Worm (Caenorhabditis elegans): Measurements from ENCODE around the gene phy-3.

Gene phy-3

DNA sequence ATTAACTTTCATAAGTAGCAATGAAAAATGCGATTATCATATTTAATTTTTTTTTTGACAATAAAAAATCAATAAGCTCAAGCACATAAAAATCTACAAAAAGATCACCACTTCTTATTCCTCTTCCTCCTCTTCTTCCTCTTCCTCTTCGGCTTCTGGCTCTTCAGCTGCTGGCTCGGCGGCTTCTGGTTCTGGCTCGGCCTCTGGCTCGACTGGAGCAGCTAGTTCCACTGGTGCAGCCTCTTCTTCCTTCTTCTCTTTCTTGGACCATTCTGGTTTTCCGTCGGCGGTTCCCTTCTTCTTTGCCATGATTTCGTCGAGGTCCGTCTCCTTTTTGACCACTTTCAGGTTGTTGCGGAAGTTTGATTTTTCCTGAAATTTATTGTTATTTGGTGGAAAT, 707 bp downstream of the phy-3 start:
- TF ChIP-seq lin-14 (GFP tag; optimal IDR thresholded peaks at IDR 0.05) (no peak), ets-5 (GFP tag; IDR thresholded peaks at IDR 0.05) (no peak), swsn-7 (tag; optimal IDR thresholded peaks at IDR 0.05) (no peak), fkh-4 (tag; optimal IDR thresholded peaks at IDR 0.05; ENCODE audit: borderline replicate concordance) (no peak), zip-4 (GFP tag; optimal IDR thresholded peaks at IDR 0.05) (no peak), mep-1 (tag; optimal IDR thresholded peaks at IDR 0.05) (no peak), nhr-76 (tag; optimal IDR thresholded peaks at IDR 0.05) (no peak), nhr-19 (GFP tag; conservative IDR thresholded peaks at IDR 0.05) (no peak)

DNA sequence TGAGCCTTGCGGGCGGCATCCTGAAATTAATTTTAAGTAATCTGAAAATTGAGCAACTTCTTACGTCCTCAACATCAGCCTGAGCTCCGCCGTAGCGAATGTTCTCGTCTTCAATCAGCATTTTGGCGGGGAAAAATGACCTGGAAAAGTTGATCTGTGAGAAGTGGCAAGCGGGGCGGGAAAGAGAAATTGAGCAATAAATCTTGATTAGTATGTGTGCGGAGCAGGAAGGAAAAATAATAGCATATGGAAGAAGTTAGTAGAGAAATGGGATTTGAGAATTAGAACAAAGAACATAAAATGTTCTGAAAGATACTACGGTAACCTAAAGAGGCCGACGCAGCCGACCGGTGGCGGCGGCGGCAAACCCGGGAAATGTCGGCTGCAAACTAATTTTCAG, 2.0 kb downstream of the phy-3 start, which contains the start of gene tni-3:
tni-3 (minus strand) TSS at position 140 of the 400 bp plus-strand sequence.
- TF ChIP-seq fkh-4 (tag; optimal IDR thresholded peaks at IDR 0.05; ENCODE audit: borderline replicate concordance) (peak; percentile 59), dsc-1 (tag; optimal IDR thresholded peaks at IDR 0.05) (peak; percentile 87), zip-4 (GFP tag; optimal IDR thresholded peaks at IDR 0.05) (no peak), pag-3 (tag; optimal IDR thresholded peaks at IDR 0.05; ENCODE audit: borderline replicate concordance, insufficient read depth) (no peak), nhr-85 (tag) (no peak), C04F5.9 (tag; optimal IDR thresholded peaks at IDR 0.05) (no peak)

DNA sequence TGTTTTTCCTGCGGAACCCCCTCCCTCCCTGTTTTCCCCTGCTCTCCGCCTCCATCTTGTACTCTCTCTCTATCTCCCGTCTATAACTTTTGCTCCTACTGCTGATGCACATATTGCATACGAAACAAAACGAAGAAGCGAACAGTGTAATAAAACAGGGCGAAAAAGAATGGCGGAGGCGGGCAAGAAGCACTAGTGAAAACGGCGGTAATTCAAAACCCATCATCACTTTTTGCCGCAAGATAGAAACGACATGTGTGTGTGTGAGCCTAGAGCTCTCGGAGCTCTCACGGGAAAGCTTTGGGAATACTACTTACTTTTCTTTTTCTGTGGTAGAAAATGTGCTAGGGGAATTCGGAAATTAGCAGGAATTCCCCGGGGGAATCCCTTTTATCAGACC, 3.1 kb downstream of the phy-3 start:
- TF ChIP-seq nhr-20 (tag; optimal IDR thresholded peaks at IDR 0.05) (no peak), lsy-2 (tag; optimal IDR thresholded peaks at IDR 0.05) (no peak), pax-3 (tag; optimal IDR thresholded peaks at IDR 0.05) (no peak), hlh-4 (tag; optimal IDR thresholded peaks at IDR 0.05) (no peak), lin-35 (GFP tag; optimal IDR thresholded peaks at IDR 0.05) (no peak), irx-1 (tag; optimal IDR thresholded peaks at IDR 0.05) (no peak), nhr-90 (tag; optimal IDR thresholded peaks at IDR 0.05; ENCODE audit: poor library complexity) (no peak), unc-98 (GFP tag; IDR thresholded peaks at IDR 0.05) (no peak), ceh-88 (GFP tag; IDR thresholded peaks at IDR 0.05) (no peak), lir-3 (tag; optimal IDR thresholded peaks at IDR 0.05; ENCODE audit: poor library complexity) (no peak), nhr-47 (tag; optimal IDR thresholded peaks at IDR 0.05) (no peak), ztf-11 (tag; optimal IDR thresholded peaks at IDR 0.05) (no peak), nhr-11 (tag; optimal IDR thresholded peaks at IDR 0.05) (no peak), aly-2 (tag; optimal IDR thresholded peaks at IDR 0.05) (no peak), mef-2 (tag; optimal IDR thresholded peaks at IDR 0.05) (no peak), snpc-4 (tag; optimal IDR thresholded peaks at IDR 0.05) (no peak), pqm-1 (tag; optimal IDR thresholded peaks at IDR 0.05) (no peak)

DNA sequence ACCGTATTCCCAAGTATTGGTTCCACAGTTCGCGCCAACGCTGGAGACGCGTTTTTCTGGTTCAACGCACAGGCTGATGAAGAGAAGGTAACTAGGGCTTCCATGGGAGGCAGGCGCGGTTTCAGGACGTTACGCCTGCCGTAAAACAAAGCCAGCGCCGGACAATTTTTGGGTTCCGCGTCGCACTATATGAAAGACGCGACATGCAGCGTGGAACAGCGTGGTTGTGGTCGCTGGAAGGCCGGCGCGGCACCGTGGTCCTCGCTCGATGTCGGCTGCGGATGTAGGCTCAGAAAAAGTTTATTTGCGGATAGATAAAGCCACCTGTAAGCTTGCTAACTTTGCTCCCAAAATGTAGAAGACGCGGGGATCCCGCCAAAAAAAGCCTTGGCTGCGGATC, 5.5 kb downstream of the phy-3 start:
- TF ChIP-seq skn-1 (tag; optimal IDR thresholded peaks at IDR 0.05) (no peak), ceh-63 (GFP tag; optimal IDR thresholded peaks at IDR 0.05) (no peak), hlh-17 (GFP tag; optimal IDR thresholded peaks at IDR 0.05; ENCODE audit: borderline replicate concordance) (no peak), fos-1 (tag; optimal IDR thresholded peaks at IDR 0.05) (no peak), nhr-90 (tag; optimal IDR thresholded peaks at IDR 0.05; ENCODE audit: poor library complexity) (no peak), efl-3 (GFP tag; optimal IDR thresholded peaks at IDR 0.05) (no peak), elt-3 (tag; optimal IDR thresholded peaks at IDR 0.05) (no peak), snpc-4 (tag; optimal IDR thresholded peaks at IDR 0.05) (no peak), F16B12.6 (tag; optimal IDR thresholded peaks at IDR 0.05) (no peak), nhr-12 (tag; optimal IDR thresholded peaks at IDR 0.05) (no peak), mdl-1 (tag; optimal IDR thresholded peaks at IDR 0.05) (no peak), dpl-1 (GFP tag; optimal IDR thresholded peaks at IDR 0.05) (no peak), aly-2 (tag; optimal IDR thresholded peaks at IDR 0.05) (no peak), pax-3 (tag; optimal IDR thresholded peaks at IDR 0.05) (no peak), C16A3.4 (tag; optimal IDR thresholded peaks at IDR 0.05) (no peak)

Measured in whole organism, L1 larva.